Worm (Caenorhabditis elegans) whole organism, L2 larva: ENCODE results near the gene lmp-2.

ENCODE experiments used
- lsy-2 ChIP-seq, 2 experiments: fragments of 150-350 bp in 1 of 2; sonication (generic microtip) in 1 of 2; optimal IDR thresholded peaks; 2 replicates each; lab custom pipeline; 2014 to 2017; ENCODE audit warnings: missing biosample characterization in 2 of 2, missing genetic modification characterization in 2 of 2
- mdl-1 ChIP-seq, 2 experiments: fragments of 150-350 bp in 1 of 2; sonication (generic microtip) in 1 of 2; optimal IDR thresholded peaks; 2 replicates each; lab custom pipeline; 2017; ENCODE audit warnings: missing biosample characterization in 2 of 2, missing genetic modification characterization in 2 of 2
- zag-1 ChIP-seq: fragments of 150-350 bp; optimal IDR thresholded peaks from 2 replicates; lab custom pipeline; 2014; ENCODE audit warnings: missing biosample characterization, missing genetic modification characterization
- ztf-4 ChIP-seq: fragments of 150-350 bp; optimal IDR thresholded peaks from 2 replicates; lab custom pipeline; 2014; ENCODE audit warnings: missing biosample characterization, missing genetic modification characterization

DNA sequence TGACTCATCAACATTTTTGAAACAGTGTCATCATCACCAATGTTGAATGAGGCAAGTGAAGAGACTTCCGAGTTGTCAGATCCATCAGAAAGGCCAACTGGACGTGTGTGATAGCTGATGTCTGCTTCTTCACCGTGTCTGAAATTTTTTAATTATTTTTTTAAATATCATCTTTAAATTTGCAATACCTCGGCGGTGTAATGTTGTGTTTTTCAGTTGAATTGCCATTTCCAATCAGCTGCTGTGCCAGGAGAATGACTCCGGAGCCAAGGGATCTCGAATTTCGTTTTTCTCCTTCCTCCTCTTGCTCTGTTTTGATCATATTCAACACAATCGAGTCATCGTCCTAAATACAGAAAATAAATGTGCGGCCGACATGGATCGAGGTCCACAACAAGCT is 40.4 kb upstream of the lmp-2 start:
- no peak for TF ChIP-seq ztf-4 (tag; lab: Kevin White, UChicago)
- no peak for TF ChIP-seq lsy-2 (tag; optimal IDR thresholded peaks at IDR 0.05; lab: Kevin White, UChicago)
- no peak for TF ChIP-seq mdl-1 (tag; optimal IDR thresholded peaks at IDR 0.05; lab: Kevin White, UChicago)
- no peak for TF ChIP-seq zag-1 (tag; lab: Kevin White, UChicago)
